Fruit fly (Drosophila melanogaster): ENCODE results near the gene Cyp4d2.
A peak's percentile ranks its signal among the peaks of the same experiment; 100 is the strongest.

Gene Cyp4d2

dm6 chrX:2175956-2176469 is at the start of gene Cyp4d2:
Gene Cyp4d2 (plus strand): TSS chrX:2176006.
- TF ChIP-seq CG17801 (GFP tag; optimal IDR thresholded peaks at IDR 0.05; ENCODE audit: partially characterized antibody): no peak

dm6 chrX:2134226-2134880 is 41.5 kb upstream of the Cyp4d2 start:
- TF ChIP-seq CG17801 (GFP tag; optimal IDR thresholded peaks at IDR 0.05; ENCODE audit: partially characterized antibody): no peak

- peak; percentile 88 for TF ChIP-seq CG17801 (GFP tag; optimal IDR thresholded peaks at IDR 0.05; ENCODE audit: partially characterized antibody)
Observed at dm6 chrX:2134965-2135758, 40.6 kb upstream of the Cyp4d2 start.

- TF ChIP-seq CG17801 (GFP tag; optimal IDR thresholded peaks at IDR 0.05; ENCODE audit: partially characterized antibody): no peak
Observed at dm6 chrX:2135868-2136787, 39.7 kb upstream of the Cyp4d2 start.

dm6 chrX:2136831-2137452 is 38.9 kb upstream of the Cyp4d2 start:
- TF ChIP-seq CG17801 (GFP tag; optimal IDR thresholded peaks at IDR 0.05; ENCODE audit: partially characterized antibody): peak; percentile 97

dm6 chrX:2137587-2138341 is 38.0 kb upstream of the Cyp4d2 start:
- peak; percentile 97 for TF ChIP-seq CG17801 (GFP tag; optimal IDR thresholded peaks at IDR 0.05; ENCODE audit: partially characterized antibody)

- no peak for TF ChIP-seq CG17801 (GFP tag; optimal IDR thresholded peaks at IDR 0.05; ENCODE audit: partially characterized antibody)
Observed at dm6 chrX:2138342-2138416, 37.6 kb upstream of the Cyp4d2 start, which contains the start of gene ph-p. Gene ph-p (minus strand): TSS chrX:2138371.

- TF ChIP-seq CG17801 (GFP tag; optimal IDR thresholded peaks at IDR 0.05; ENCODE audit: partially characterized antibody): no peak
Observed at dm6 chrX:2138417-2138816, 37.4 kb upstream of the Cyp4d2 start.

dm6 chrX:2139610-2140009 is 36.2 kb upstream of the Cyp4d2 start:
- TF ChIP-seq CG17801 (GFP tag; optimal IDR thresholded peaks at IDR 0.05; ENCODE audit: partially characterized antibody): no peak

- no peak for TF ChIP-seq CG17801 (GFP tag; optimal IDR thresholded peaks at IDR 0.05; ENCODE audit: partially characterized antibody)
Observed at dm6 chrX:2140487-2140886, 35.3 kb upstream of the Cyp4d2 start.

dm6 chrX:2141159-2141853 is 34.5 kb upstream of the Cyp4d2 start, which contains the start of gene D2hgdh:
Gene D2hgdh (plus strand): TSS chrX:2141489.
- TF ChIP-seq CG17801 (GFP tag; optimal IDR thresholded peaks at IDR 0.05; ENCODE audit: partially characterized antibody): peak; percentile 2

dm6 chrX:2141854-2142216 is 34.0 kb upstream of the Cyp4d2 start:
- TF ChIP-seq CG17801 (GFP tag; optimal IDR thresholded peaks at IDR 0.05; ENCODE audit: partially characterized antibody): peak; percentile 53

- TF ChIP-seq CG17801 (GFP tag; optimal IDR thresholded peaks at IDR 0.05; ENCODE audit: partially characterized antibody): no peak
Observed at dm6 chrX:2142275-2142934, 33.4 kb upstream of the Cyp4d2 start.
